Fruit fly (Drosophila melanogaster) whole organism, embryonic: ENCODE measurements around the gene CG44428.

ENCODE experiments used
- B-H1 ChIP-seq: fragments of 200-800 bp; sonication (Bioruptor generic); IDR thresholded peaks from 3 replicates; pipeline ENCODE4 v1.3.6; 2022; ENCODE audit warnings: missing biosample characterization, missing genetic modification characterization
- BEAF-32 ChIP-seq: fragments of 200-800 bp; sonication (Bioruptor generic); optimal IDR thresholded peaks from 3 replicates; lab custom pipeline; 2017; ENCODE audit warnings: missing biosample characterization, missing genetic modification characterization, mild to moderate bottlenecking, moderate library complexity, missing genetic modification reagents
- Bdp1 ChIP-seq: fragments of 200-800 bp; sonication (Bioruptor generic); optimal IDR thresholded peaks from 3 replicates; lab custom pipeline; 2016; ENCODE audit warnings: missing biosample characterization, missing genetic modification characterization
- CG10654 ChIP-seq: fragments of 200-800 bp; sonication (Bioruptor generic); optimal IDR thresholded peaks from 2 replicates; lab custom pipeline; 2016; ENCODE audit warnings: missing biosample characterization, missing genetic modification characterization
- CG11723 ChIP-seq: fragments of 200-800 bp; sonication (Bioruptor generic); optimal IDR thresholded peaks from 2 replicates; lab custom pipeline; 2017; ENCODE audit warnings: missing biosample characterization, mild to moderate bottlenecking, missing genetic modification characterization
- CG12942 ChIP-seq: fragments of 200-800 bp; sonication (Bioruptor generic); optimal IDR thresholded peaks from 3 replicates; lab custom pipeline; 2016; ENCODE audit warnings: missing biosample characterization, missing genetic modification characterization
- CG13123 ChIP-seq: fragments of 200-800 bp; sonication (Bioruptor generic); optimal IDR thresholded peaks from 2 replicates; lab custom pipeline; 2016; ENCODE audit warnings: missing biosample characterization, missing genetic modification characterization
- CG13287 ChIP-seq: fragments of 200-800 bp; sonication (Bioruptor generic); IDR thresholded peaks from 2 replicates; pipeline ENCODE4 v1.3.6; 2022; ENCODE audit warnings: missing biosample characterization, missing genetic modification characterization; ENCODE audit not compliant: partially characterized antibody
- CG13296 ChIP-seq: fragments of 200-800 bp; sonication (Bioruptor generic); optimal IDR thresholded peaks from 3 replicates; lab custom pipeline; 2018; ENCODE audit warnings: missing biosample characterization, mild to moderate bottlenecking, missing genetic modification characterization
- CG15269 ChIP-seq: fragments of 200-800 bp; sonication (Bioruptor generic); optimal IDR thresholded peaks from 2 replicates; lab custom pipeline; 2018; ENCODE audit warnings: missing biosample characterization, mild to moderate bottlenecking, missing genetic modification characterization, moderate library complexity
- CG16863 ChIP-seq: fragments of 200-800 bp; sonication (Bioruptor generic); optimal IDR thresholded peaks from 3 replicates; lab custom pipeline; 2016; ENCODE audit warnings: missing biosample characterization, missing genetic modification characterization
- CG17361 ChIP-seq: fragments of 200-800 bp; sonication (Bioruptor generic); IDR thresholded peaks from 3 replicates; pipeline ENCODE4 v1.3.6; 2022; ENCODE audit warnings: missing biosample characterization, missing genetic modification characterization
- CG2120 ChIP-seq: fragments of 200-800 bp; sonication (Bioruptor generic); optimal IDR thresholded peaks from 3 replicates; lab custom pipeline; 2016; ENCODE audit warnings: missing biosample characterization, missing genetic modification characterization
- CG31365 ChIP-seq: fragments of 200-800 bp; sonication (Bioruptor generic); optimal IDR thresholded peaks from 2 replicates; lab custom pipeline; 2018; ENCODE audit warnings: missing biosample characterization, mild to moderate bottlenecking, missing genetic modification characterization
- CG31441 ChIP-seq: fragments of 200-800 bp; sonication (Bioruptor generic); IDR thresholded peaks from 2 replicates; pipeline ENCODE4 v1.3.6; 2022; ENCODE audit warnings: missing biosample characterization, missing genetic modification characterization
- CG34422 ChIP-seq: fragments of 200-800 bp; sonication (Bioruptor generic); IDR thresholded peaks from 3 replicates; pipeline ENCODE4 v1.3.6; 2022; ENCODE audit warnings: missing biosample characterization, missing genetic modification characterization
- CG6272 ChIP-seq: fragments of 200-800 bp; sonication (Bioruptor generic); IDR thresholded peaks from 2 replicates; pipeline ENCODE4 v1.3.6; 2022; ENCODE audit warnings: missing biosample characterization, missing genetic modification characterization
- CG9609 ChIP-seq: fragments of 200-800 bp; sonication (Bioruptor generic); optimal IDR thresholded peaks from 3 replicates; lab custom pipeline; 2016; ENCODE audit warnings: missing biosample characterization, missing genetic modification characterization
- CG9727 ChIP-seq: fragments of 200-800 bp; sonication (Bioruptor generic); optimal IDR thresholded peaks from 3 replicates; lab custom pipeline; 2017; ENCODE audit warnings: missing biosample characterization, mild to moderate bottlenecking, missing genetic modification characterization
- Camta ChIP-seq: fragments of 200-800 bp; sonication (Bioruptor generic); optimal IDR thresholded peaks from 2 replicates; lab custom pipeline; 2016; ENCODE audit warnings: missing biosample characterization, missing genetic modification characterization
- CoRest ChIP-seq: fragments of 200-800 bp; sonication (Bioruptor generic); optimal IDR thresholded peaks from 3 replicates; lab custom pipeline; 2018; ENCODE audit warnings: missing biosample characterization, mild to moderate bottlenecking, missing genetic modification characterization, moderate library complexity
- Dll ChIP-seq: fragments of 200-800 bp; sonication (Bioruptor generic); IDR thresholded peaks from 4 replicates; pipeline ENCODE4 v1.3.6; 2022; ENCODE audit warnings: missing biosample characterization, missing genetic modification characterization; ENCODE audit not compliant: partially characterized antibody
- Doc2 ChIP-seq: fragments of 200-800 bp; sonication (Bioruptor generic); IDR thresholded peaks from 2 replicates; pipeline ENCODE4 v1.3.6; 2022; ENCODE audit warnings: missing biosample characterization, missing genetic modification characterization
- Drgx ChIP-seq: fragments of 200-800 bp; sonication (Bioruptor generic); IDR thresholded peaks from 2 replicates; pipeline ENCODE4 v1.3.6; 2022; ENCODE audit warnings: missing biosample characterization, missing genetic modification characterization
- Ets65A ChIP-seq: fragments of 200-800 bp; sonication (Bioruptor generic); peaks from one replicate; lab custom pipeline; 2016; ENCODE audit warnings: missing biosample characterization, missing genetic modification characterization
- H15 ChIP-seq: fragments of 200-800 bp; sonication (Bioruptor generic); IDR thresholded peaks from 3 replicates; pipeline ENCODE4 v1.3.6; 2022; ENCODE audit warnings: missing biosample characterization, missing genetic modification characterization
- H2.0 ChIP-seq: fragments of 200-800 bp; sonication (Bioruptor generic); IDR thresholded peaks from 2 replicates; pipeline ENCODE4 v1.3.6; 2022; ENCODE audit warnings: missing biosample characterization, missing genetic modification characterization
- HLHmδ ChIP-seq: fragments of 200-800 bp; sonication (Bioruptor generic); optimal IDR thresholded peaks from 2 replicates; lab custom pipeline; 2018; ENCODE audit warnings: missing biosample characterization, mild to moderate bottlenecking, missing genetic modification characterization, moderate library complexity
- Hr51 ChIP-seq, 2 experiments: fragments of 200-800 bp; sonication (Bioruptor generic); optimal IDR thresholded peaks; 2 replicates in 1 of 2; 3 replicates in 1 of 2; lab custom pipeline; 2016 to 2018; ENCODE audit warnings: missing biosample characterization in 2 of 2, missing genetic modification characterization in 2 of 2, mild to moderate bottlenecking in 1 of 2, moderate library complexity in 1 of 2
- Mad ChIP-seq: fragments of 200-800 bp; sonication (Bioruptor generic); optimal IDR thresholded peaks from 2 replicates; lab custom pipeline; 2016; ENCODE audit warnings: missing biosample characterization, missing genetic modification characterization
- Mrtf ChIP-seq: fragments of 200-800 bp; sonication (Bioruptor generic); IDR thresholded peaks from 3 replicates; pipeline ENCODE4 v1.3.6; 2022; ENCODE audit warnings: missing biosample characterization, missing genetic modification characterization
- Oli ChIP-seq: fragments of 200-800 bp; sonication (Bioruptor generic); optimal IDR thresholded peaks from 2 replicates; lab custom pipeline; 2018; ENCODE audit warnings: missing biosample characterization, mild to moderate bottlenecking, missing genetic modification characterization, moderate library complexity
- Rfx ChIP-seq: fragments of 200-800 bp; sonication (Bioruptor generic); IDR thresholded peaks from 2 replicates; pipeline ENCODE4 v1.3.6; 2022; ENCODE audit warnings: missing biosample characterization, missing genetic modification characterization
- Stat92E ChIP-seq, 3 experiments: fragments of >200 bp in 2 of 3; fragments of 200-800 bp in 1 of 3; sonication (Bioruptor generic) in 1 of 3; optimal IDR thresholded peaks; 2 replicates each; lab custom pipeline; 2017 to 2019; ENCODE audit warnings: missing biosample characterization in 3 of 3, missing genetic modification characterization in 3 of 3, mild to moderate bottlenecking in 1 of 3, moderate library complexity in 1 of 3
- YL-1 ChIP-seq: fragments of 200-800 bp; sonication (Bioruptor generic); optimal IDR thresholded peaks from 3 replicates; lab custom pipeline; 2017; ENCODE audit warnings: missing biosample characterization, mild to moderate bottlenecking, missing genetic modification characterization
- ap ChIP-seq: fragments of 200-800 bp; sonication (Bioruptor generic); IDR thresholded peaks from 2 replicates; pipeline ENCODE4 v1.3.6; 2022; ENCODE audit warnings: missing biosample characterization, missing genetic modification characterization
- bsh ChIP-seq, 2 experiments: fragments of 200-800 bp; sonication (Bioruptor generic); optimal IDR thresholded peaks; 2 replicates each; lab custom pipeline; 2017 to 2018; ENCODE audit warnings: mild to moderate bottlenecking in 2 of 2, missing biosample characterization in 2 of 2, missing genetic modification characterization in 2 of 2, moderate library complexity in 1 of 2
- cg ChIP-seq: fragments of 200-800 bp; sonication (Bioruptor generic); optimal IDR thresholded peaks from 3 replicates; lab custom pipeline; 2019; ENCODE audit warnings: missing biosample characterization, mild to moderate bottlenecking, missing genetic modification characterization, moderate library complexity
- da ChIP-seq: fragments of 200-800 bp; sonication (Bioruptor generic); optimal IDR thresholded peaks from 2 replicates; lab custom pipeline; 2016; ENCODE audit warnings: missing biosample characterization, missing genetic modification characterization
- esg ChIP-seq: fragments of 200-800 bp; sonication (Bioruptor generic); conservative IDR thresholded peaks from 2 replicates; pipeline ENCODE4 v1.3.6; 2022; ENCODE audit warnings: missing biosample characterization, missing genetic modification characterization
- eyg ChIP-seq: fragments of 200-800 bp; sonication (Bioruptor generic); optimal IDR thresholded peaks from 3 replicates; lab custom pipeline; 2016; ENCODE audit warnings: missing biosample characterization, missing genetic modification characterization
- her ChIP-seq: fragments of 200-800 bp; sonication (Bioruptor generic); optimal IDR thresholded peaks from 2 replicates; lab custom pipeline; 2016; ENCODE audit warnings: missing biosample characterization, missing genetic modification characterization
- lilli ChIP-seq: fragments of 200-800 bp; sonication (Bioruptor generic); optimal IDR thresholded peaks from 3 replicates; lab custom pipeline; 2016; ENCODE audit warnings: missing biosample characterization, missing genetic modification characterization
- lov ChIP-seq, 2 experiments: fragments of 200-800 bp in 1 of 2; fragments of >200 bp in 1 of 2; sonication (Bioruptor generic) in 1 of 2; IDR thresholded peaks in 1 of 2; optimal IDR thresholded peaks in 1 of 2; 2 replicates in 1 of 2; 3 replicates in 1 of 2; pipeline versions ENCODE4 v1.3.6 to Lab custom; 2017 to 2022; ENCODE audit warnings: missing biosample characterization in 1 of 2, missing genetic modification characterization in 1 of 2
- pan ChIP-seq, 4 experiments: fragments of >200 bp in 3 of 4; fragments of 200-800 bp in 1 of 4; sonication (Bioruptor generic) in 1 of 4; optimal IDR thresholded peaks in 3 of 4; IDR thresholded peaks in 1 of 4; 2 replicates each; pipeline versions ENCODE4 v1.3.6 to Lab custom; 2017 to 2022; ENCODE audit warnings: missing biosample characterization in 2 of 4, missing genetic modification characterization in 2 of 4, mixed read lengths in 1 of 4
- sens ChIP-seq: fragments of 200-800 bp; sonication (Bioruptor generic); peaks from one replicate; lab custom pipeline; 2016; ENCODE audit warnings: missing biosample characterization, missing genetic modification characterization
- ssp ChIP-seq: fragments of 200-800 bp; sonication (Bioruptor generic); IDR thresholded peaks from 2 replicates; pipeline ENCODE4 v1.3.6; 2022; ENCODE audit warnings: missing biosample characterization, missing genetic modification characterization
- stc ChIP-seq: fragments of 200-800 bp; sonication (Bioruptor generic); IDR thresholded peaks from 2 replicates; pipeline ENCODE4 v1.3.6; 2022; ENCODE audit warnings: missing biosample characterization, missing genetic modification characterization
- tin ChIP-seq: fragments of 200-800 bp; sonication (Bioruptor generic); optimal IDR thresholded peaks from 3 replicates; lab custom pipeline; 2016; ENCODE audit warnings: missing biosample characterization, missing genetic modification characterization
- z ChIP-seq: fragments of 200-800 bp; sonication (Bioruptor generic); IDR thresholded peaks from 3 replicates; pipeline ENCODE4 v1.3.6; 2022; ENCODE audit warnings: missing biosample characterization, missing genetic modification characterization

CG44428 gene

dm6 chrX:13572382-13572781 lies 42.3 kb upstream of the CG44428 start (continued):
- TF ChIP-seq eyg (GFP tag; lab: Kevin White, UChicago) (no peak), CoRest (peak; percentile 64), Oli (tag; lab: Kevin White, UChicago) (peak; percentile 77), CG9727 (GFP tag; lab: Kevin White, UChicago) (peak; percentile 45), bsh (GFP tag; optimal IDR thresholded peaks at IDR 0.05; lab: Kevin White, UChicago) (peak in 1 of 2 experiments; percentile 74), her (no peak), ssp (GFP tag; lab: Robert Waterston, UW) (peak; percentile 36; the same call in 1 of the 2 replicates), Bdp1 (GFP tag; lab: Kevin White, UChicago) (peak; percentile 26), CG2120 (GFP tag; lab: Kevin White, UChicago) (peak; percentile 64), CG16863 (GFP tag; lab: Kevin White, UChicago) (peak; percentile 51), CG12942 (GFP tag; lab: Kevin White, UChicago) (peak; percentile 31), Mad (GFP tag; lab: Kevin White, UChicago) (no peak), B-H1 (GFP tag; lab: Robert Waterston, UW) (peak; percentile 39; the same call in 1 of the 3 replicates), z (GFP tag; lab: Robert Waterston, UW) (no peak), Mrtf (GFP tag; lab: Robert Waterston, UW) (no peak), CG6272 (GFP tag; lab: Robert Waterston, UW) (no peak), lilli (GFP tag; lab: Kevin White, UChicago) (peak; percentile 64), Ets65A (GFP tag; lab: Kevin White, UChicago) (peak; percentile 89), CG13287 (no peak), esg (GFP tag; lab: Robert Waterston, UW) (peak; percentile 51), Hr51 (GFP tag; optimal IDR thresholded peaks at IDR 0.05; lab: Kevin White, UChicago) (peak; percentile 24 to 68), CG9609 (GFP tag; lab: Kevin White, UChicago) (no peak), Doc2 (GFP tag; lab: Robert Waterston, UW) (no peak), HLHmδ (GFP tag; lab: Kevin White, UChicago) (no peak), Stat92E (GFP tag; optimal IDR thresholded peaks at IDR 0.05; lab: Kevin White, UChicago) (no peak), ap (GFP tag; lab: Robert Waterston, UW) (0 out of 2 replicates have a peak, but pooled peaks have one; percentile 18), CG34422 (GFP tag; lab: Robert Waterston, UW) (no peak), CG17361 (GFP tag; lab: Robert Waterston, UW) (peak; percentile 78), lov (optimal IDR thresholded peaks at IDR 0.05; lab: Kevin White, UChicago) (no peak), lov (GFP tag; IDR thresholded peaks at IDR 0.05; lab: Robert Waterston, UW) (no peak), Drgx (GFP tag; lab: Robert Waterston, UW) (0 out of 2 replicates have a peak, but pooled peaks have one; percentile 39), H2.0 (GFP tag; lab: Robert Waterston, UW) (no peak), tin (GFP tag; lab: Kevin White, UChicago) (peak; percentile 42), pan (optimal IDR thresholded peaks at IDR 0.05; lab: Kevin White, UChicago) (no peak), pan (GFP tag; optimal IDR thresholded peaks at IDR 0.05 in 1 of 2, IDR thresholded peaks at IDR 0.05 in 1 of 2) (peak in 1 of 2 experiments; percentile 6), CG11723 (GFP tag; lab: Kevin White, UChicago) (peak; percentile 9), da (GFP tag; lab: Kevin White, UChicago) (no peak), BEAF-32 (no peak), Camta (GFP tag; lab: Kevin White, UChicago) (peak; percentile 31), H15 (GFP tag; lab: Robert Waterston, UW) (no peak), stc (GFP tag; lab: Robert Waterston, UW) (0 out of 2 replicates have a peak, but pooled peaks have one; percentile 31), CG15269 (tag; lab: Kevin White, UChicago) (peak; percentile 63), YL-1 (GFP tag; lab: Kevin White, UChicago) (no peak), CG13123 (GFP tag; lab: Kevin White, UChicago) (no peak), cg (GFP tag; lab: Kevin White, UChicago) (no peak), Rfx (peak; percentile 48), CG31365 (tag; lab: Kevin White, UChicago) (no peak), CG31441 (GFP tag; lab: Robert Waterston, UW) (peak; percentile 72), Dll (no peak), sens (peak; percentile 95), CG10654 (GFP tag; lab: Kevin White, UChicago) (peak; percentile 27), CG13296 (GFP tag; lab: Kevin White, UChicago) (peak; percentile 16)
